Fruit fly (Drosophila melanogaster) whole organism, embryonic: ENCODE measurements around the gene Gnf1.
A peak's percentile ranks its signal among the peaks of the same experiment; 100 is the strongest.

ENCODE experiments used
- Abd-B ChIP-seq: fragments of 200-800 bp; sonication (Bioruptor generic); optimal IDR thresholded peaks from 2 replicates; lab custom pipeline; 2018; ENCODE audit warnings: missing biosample characterization, mild to moderate bottlenecking, missing genetic modification characterization, moderate library complexity
- Atf-2 ChIP-seq: fragments of 200-800 bp; sonication (Bioruptor generic); optimal IDR thresholded peaks from 2 replicates; lab custom pipeline; 2016; ENCODE audit warnings: missing biosample characterization, missing genetic modification characterization
- B-H2 ChIP-seq: fragments of 200-800 bp; sonication (Bioruptor generic); optimal IDR thresholded peaks from 2 replicates; lab custom pipeline; 2018; ENCODE audit warnings: missing biosample characterization, mild to moderate bottlenecking, missing genetic modification characterization
- CG10147 ChIP-seq: fragments of 200-800 bp; sonication (Bioruptor generic); optimal IDR thresholded peaks from 2 replicates; lab custom pipeline; 2019; ENCODE audit warnings: missing biosample characterization, mild to moderate bottlenecking, missing genetic modification characterization, moderate library complexity
- CG10267 ChIP-seq: fragments of 200-800 bp; sonication (Bioruptor generic); optimal IDR thresholded peaks from 2 replicates; lab custom pipeline; 2018; ENCODE audit warnings: missing biosample characterization, mild to moderate bottlenecking, missing genetic modification characterization, moderate library complexity
- CG11504 ChIP-seq: fragments of 200-800 bp; sonication (Bioruptor generic); optimal IDR thresholded peaks from 3 replicates; lab custom pipeline; 2019; ENCODE audit warnings: missing biosample characterization, mild to moderate bottlenecking, missing genetic modification characterization, moderate library complexity
- CG12236 ChIP-seq: fragments of 200-800 bp; sonication (Bioruptor generic); optimal IDR thresholded peaks from 2 replicates; lab custom pipeline; 2016; ENCODE audit warnings: missing biosample characterization, missing genetic modification characterization
- CG12769 ChIP-seq: fragments of 200-800 bp; sonication (Bioruptor generic); optimal IDR thresholded peaks from 2 replicates; lab custom pipeline; 2019; ENCODE audit warnings: missing biosample characterization, mild to moderate bottlenecking, missing genetic modification characterization, moderate library complexity
- CG15514 ChIP-seq: fragments of 200-800 bp; sonication (Bioruptor generic); optimal IDR thresholded peaks from 3 replicates; lab custom pipeline; 2017; ENCODE audit warnings: missing biosample characterization, missing genetic modification characterization, mild to moderate bottlenecking, moderate library complexity, missing genetic modification reagents
- CG16813 ChIP-seq: fragments of 200-800 bp; sonication (Bioruptor generic); IDR thresholded peaks from 3 replicates; pipeline ENCODE4 v1.3.6; 2022; ENCODE audit warnings: missing biosample characterization, missing genetic modification characterization; ENCODE audit not compliant: partially characterized antibody
- CG17361 ChIP-seq: fragments of 200-800 bp; sonication (Bioruptor generic); IDR thresholded peaks from 3 replicates; pipeline ENCODE4 v1.3.6; 2022; ENCODE audit warnings: missing biosample characterization, missing genetic modification characterization
- CG2199 ChIP-seq: fragments of 200-800 bp; sonication (Bioruptor generic); IDR thresholded peaks from 3 replicates; pipeline ENCODE4 v1.3.6; 2022; ENCODE audit warnings: missing biosample characterization, missing genetic modification characterization
- CG2202 ChIP-seq: fragments of 200-800 bp; sonication (Bioruptor generic); optimal IDR thresholded peaks from 2 replicates; lab custom pipeline; 2018; ENCODE audit warnings: missing biosample characterization, mild to moderate bottlenecking, missing genetic modification characterization
- CG2712 ChIP-seq: fragments of 200-800 bp; optimal IDR thresholded peaks from 3 replicates; lab custom pipeline; 2019; ENCODE audit warnings: missing biosample characterization, mild to moderate bottlenecking, missing genetic modification characterization, moderate library complexity
- CG3281 ChIP-seq: fragments of 200-800 bp; sonication (Bioruptor generic); optimal IDR thresholded peaks from 3 replicates; lab custom pipeline; 2017; ENCODE audit warnings: missing biosample characterization, mild to moderate bottlenecking, missing genetic modification characterization
- CG4617 ChIP-seq: fragments of 200-800 bp; sonication (Bioruptor generic); optimal IDR thresholded peaks from 3 replicates; lab custom pipeline; 2016; ENCODE audit warnings: missing biosample characterization, missing genetic modification characterization, borderline replicate concordance
- CG8924 ChIP-seq: fragments of 200-800 bp; optimal IDR thresholded peaks from 3 replicates; lab custom pipeline; 2019; ENCODE audit warnings: missing biosample characterization, mild to moderate bottlenecking, missing genetic modification characterization, moderate library complexity
- Dll ChIP-seq: fragments of 200-800 bp; sonication (Bioruptor generic); IDR thresholded peaks from 4 replicates; pipeline ENCODE4 v1.3.6; 2022; ENCODE audit warnings: missing biosample characterization, missing genetic modification characterization; ENCODE audit not compliant: partially characterized antibody
- Doc3 ChIP-seq: fragments of 200-800 bp; sonication (Bioruptor generic); IDR thresholded peaks from 3 replicates; pipeline ENCODE4 v1.3.6; 2022; ENCODE audit warnings: missing biosample characterization, missing genetic modification characterization; ENCODE audit not compliant: partially characterized antibody
- Dp ChIP-seq: fragments of 200-800 bp; sonication (Bioruptor generic); optimal IDR thresholded peaks from 2 replicates; lab custom pipeline; 2018; ENCODE audit warnings: missing biosample characterization, mild to moderate bottlenecking, missing genetic modification characterization, moderate library complexity
- Gsc ChIP-seq: fragments of 200-800 bp; sonication (Bioruptor generic); IDR thresholded peaks from 2 replicates; pipeline ENCODE4 v1.3.6; 2022; ENCODE audit warnings: missing biosample characterization, missing genetic modification characterization
- HmgD ChIP-seq: fragments of 200-800 bp; sonication (Bioruptor generic); optimal IDR thresholded peaks from 3 replicates; lab custom pipeline; 2016; ENCODE audit warnings: missing biosample characterization, missing genetic modification characterization
- NC2α ChIP-seq: fragments of 200-800 bp; sonication (Bioruptor generic); optimal IDR thresholded peaks from 2 replicates; lab custom pipeline; 2016; ENCODE audit warnings: missing biosample characterization, missing genetic modification characterization
- PHDP ChIP-seq: fragments of 200-800 bp; sonication (Bioruptor generic); optimal IDR thresholded peaks from 3 replicates; lab custom pipeline; 2018; ENCODE audit warnings: missing biosample characterization, mild to moderate bottlenecking, missing genetic modification characterization, moderate library complexity
- Pdp1 ChIP-seq, 2 experiments: fragments of 200-800 bp; sonication (Bioruptor generic); optimal IDR thresholded peaks; 3 replicates each; lab custom pipeline; 2016; ENCODE audit warnings: missing biosample characterization in 2 of 2, missing genetic modification characterization in 2 of 2, mild to moderate bottlenecking in 1 of 2, moderate library complexity in 1 of 2
- ci ChIP-seq: fragments of 200-800 bp; sonication (Bioruptor generic); IDR thresholded peaks from 3 replicates; pipeline ENCODE4 v1.3.6; 2022; ENCODE audit warnings: missing biosample characterization, missing genetic modification characterization
- corto ChIP-seq: fragments of 200-800 bp; sonication (Bioruptor generic); optimal IDR thresholded peaks from 2 replicates; lab custom pipeline; 2016; ENCODE audit warnings: missing biosample characterization, mild to moderate bottlenecking, missing genetic modification characterization, moderate library complexity
- crol ChIP-seq: fragments of 200-800 bp; sonication (Bioruptor generic); IDR thresholded peaks from 2 replicates; pipeline ENCODE4 v1.3.6; 2022; ENCODE audit warnings: missing biosample characterization, missing genetic modification characterization
- ewg ChIP-seq: fragments of 200-800 bp; sonication (Bioruptor generic); optimal IDR thresholded peaks from 3 replicates; lab custom pipeline; 2017; ENCODE audit warnings: mild to moderate bottlenecking, missing biosample characterization, missing genetic modification reagents, missing genetic modification characterization
- fd3F ChIP-seq: fragments of 200-800 bp; sonication (Bioruptor generic); optimal IDR thresholded peaks from 2 replicates; lab custom pipeline; 2018; ENCODE audit warnings: missing biosample characterization, mild to moderate bottlenecking, missing genetic modification characterization, moderate library complexity
- gro ChIP-seq: fragments of 200-800 bp; sonication (Bioruptor generic); optimal IDR thresholded peaks from 2 replicates; lab custom pipeline; 2016; ENCODE audit warnings: missing biosample characterization, missing genetic modification characterization
- gsb-n ChIP-seq: fragments of 200-800 bp; sonication (Bioruptor generic); optimal IDR thresholded peaks from 3 replicates; lab custom pipeline; 2018; ENCODE audit warnings: missing biosample characterization, mild to moderate bottlenecking, missing genetic modification characterization
- kah ChIP-seq: fragments of 200-800 bp; sonication (Bioruptor generic); optimal IDR thresholded peaks from 2 replicates; lab custom pipeline; 2018; ENCODE audit warnings: missing biosample characterization, mild to moderate bottlenecking, missing genetic modification characterization
- lilli ChIP-seq: fragments of 200-800 bp; sonication (Bioruptor generic); optimal IDR thresholded peaks from 3 replicates; lab custom pipeline; 2016; ENCODE audit warnings: missing biosample characterization, missing genetic modification characterization
- mirr ChIP-seq: fragments of 200-800 bp; sonication (Bioruptor generic); optimal IDR thresholded peaks from 3 replicates; lab custom pipeline; 2018; ENCODE audit warnings: missing biosample characterization, mild to moderate bottlenecking, missing genetic modification characterization
- nom ChIP-seq: fragments of 200-800 bp; sonication (Bioruptor generic); optimal IDR thresholded peaks from 2 replicates; lab custom pipeline; 2017; ENCODE audit warnings: missing biosample characterization, missing genetic modification characterization, mild to moderate bottlenecking, moderate library complexity, missing genetic modification reagents
- p53 ChIP-seq: fragments of 200-800 bp; sonication (Bioruptor generic); optimal IDR thresholded peaks from 2 replicates; lab custom pipeline; 2016; ENCODE audit warnings: missing biosample characterization, missing genetic modification characterization
- peb ChIP-seq: fragments of 200-800 bp; sonication (Bioruptor generic); IDR thresholded peaks from 2 replicates; pipeline ENCODE4 v1.3.6; 2022; ENCODE audit warnings: missing biosample characterization, missing genetic modification characterization
- pita ChIP-seq: fragments of 200-800 bp; sonication (Bioruptor generic); optimal IDR thresholded peaks from 2 replicates; lab custom pipeline; 2017; ENCODE audit warnings: missing biosample characterization, mild to moderate bottlenecking, missing genetic modification characterization
- pros ChIP-seq: fragments of 200-800 bp; sonication (Bioruptor generic); optimal IDR thresholded peaks from 3 replicates; lab custom pipeline; 2019; ENCODE audit warnings: missing biosample characterization, mild to moderate bottlenecking, missing genetic modification characterization, moderate library complexity
- pzg ChIP-seq: fragments of 200-800 bp; sonication (Bioruptor generic); optimal IDR thresholded peaks from 3 replicates; lab custom pipeline; 2018; ENCODE audit warnings: missing biosample characterization, mild to moderate bottlenecking, missing genetic modification characterization, moderate library complexity
- rib ChIP-seq: fragments of 200-800 bp; sonication (Bioruptor generic); IDR thresholded peaks from 2 replicates; pipeline ENCODE4 v1.3.6; 2022; ENCODE audit warnings: missing biosample characterization, missing genetic modification characterization
- sens-2 ChIP-seq: fragments of 200-800 bp; sonication (Bioruptor generic); IDR thresholded peaks from 2 replicates; pipeline ENCODE4 v1.3.6; 2022; ENCODE audit warnings: missing biosample characterization, missing genetic modification characterization
- sna ChIP-seq: fragments of 200-800 bp; sonication (Bioruptor generic); IDR thresholded peaks from 2 replicates; pipeline ENCODE4 v1.3.6; 2022; ENCODE audit warnings: missing biosample characterization, missing genetic modification characterization; ENCODE audit not compliant: partially characterized antibody
- trem ChIP-seq: fragments of 200-800 bp; optimal IDR thresholded peaks from 3 replicates; lab custom pipeline; 2019; ENCODE audit warnings: missing biosample characterization, mild to moderate bottlenecking, missing genetic modification characterization, moderate library complexity
- z ChIP-seq: fragments of 200-800 bp; sonication (Bioruptor generic); IDR thresholded peaks from 3 replicates; pipeline ENCODE4 v1.3.6; 2022; ENCODE audit warnings: missing biosample characterization, missing genetic modification characterization
- zen2 ChIP-seq: fragments of 200-800 bp; sonication (Bioruptor generic); IDR thresholded peaks from 3 replicates; pipeline ENCODE4 v1.3.6; 2022; ENCODE audit warnings: missing biosample characterization, missing genetic modification characterization; ENCODE audit not compliant: partially characterized antibody

Gnf1 gene

dm6 chr3R:4905764-4906626 lies at the start of gene Gnf1 (continued):
- no peak for TF ChIP-seq CG8924
- peak; percentile 33 for TF ChIP-seq CG10267 (tag; lab: Kevin White, UChicago)
- TF ChIP-seq ci (GFP tag; lab: Robert Waterston, UW) = no peak
- peak; percentile 56; the same call in 1 of the 3 replicates for TF ChIP-seq Doc3 (GFP tag; lab: Robert Waterston, UW)
- TF ChIP-seq CG3281 (GFP tag; lab: Kevin White, UChicago) = no peak
- peak; percentile 60 for TF ChIP-seq CG4617 (GFP tag; lab: Kevin White, UChicago)
- TF ChIP-seq pros (GFP tag; lab: Kevin White, UChicago) = peak; percentile 22
- TF ChIP-seq z (GFP tag; lab: Robert Waterston, UW) = no peak
- peak; percentile 17; the same call in 2 of the 3 replicates for TF ChIP-seq CG17361
- TF ChIP-seq trem (tag; lab: Kevin White, UChicago) = peak; percentile 36
- no peak for TF ChIP-seq CG12236
- TF ChIP-seq corto (GFP tag; lab: Kevin White, UChicago) = no peak
- 0 out of 2 replicates have a peak, but pooled peaks have one; percentile 20 for TF ChIP-seq rib (GFP tag; lab: Robert Waterston, UW)
- peak; percentile 38 for TF ChIP-seq HmgD (GFP tag; lab: Kevin White, UChicago)
- no peak for TF ChIP-seq CG11504 (tag; lab: Kevin White, UChicago)
- peak; percentile 97 for TF ChIP-seq pita
- no peak for TF ChIP-seq lilli (GFP tag; lab: Kevin White, UChicago)
- no peak for TF ChIP-seq sens-2 (GFP tag; lab: Robert Waterston, UW)
- TF ChIP-seq B-H2 = no peak
- TF ChIP-seq pzg (GFP tag; lab: Kevin White, UChicago) = peak; percentile 72
- TF ChIP-seq kah (GFP tag; lab: Kevin White, UChicago) = no peak
- TF ChIP-seq CG2712 = peak; percentile 21
- TF ChIP-seq CG10147 (GFP tag; lab: Kevin White, UChicago) = no peak
- TF ChIP-seq NC2α (GFP tag; lab: Kevin White, UChicago) = no peak
- TF ChIP-seq mirr (GFP tag; lab: Kevin White, UChicago) = no peak
- no peak for TF ChIP-seq p53 (GFP tag; lab: Kevin White, UChicago)
- TF ChIP-seq Dp = peak; percentile 55
- peak; percentile 52; the same call in 2 of the 3 replicates for TF ChIP-seq CG16813 (GFP tag; lab: Robert Waterston, UW)
- TF ChIP-seq peb (GFP tag; lab: Robert Waterston, UW) = no peak
- TF ChIP-seq CG2202 = no peak
- TF ChIP-seq CG15514 (GFP tag; lab: Kevin White, UChicago) = no peak
- TF ChIP-seq ewg (GFP tag; lab: Kevin White, UChicago) = no peak
- peak in 1 of 2 experiments; percentile 72 for TF ChIP-seq Pdp1 (GFP tag; optimal IDR thresholded peaks at IDR 0.05; lab: Kevin White, UChicago)
- no peak for TF ChIP-seq nom (GFP tag; lab: Kevin White, UChicago)
- TF ChIP-seq zen2 = no peak
- TF ChIP-seq CG2199 = peak; percentile 86; the same call in 2 of the 3 replicates
- TF ChIP-seq Gsc (GFP tag; lab: Robert Waterston, UW) = no peak
- no peak for TF ChIP-seq CG12769
- no peak for TF ChIP-seq crol (GFP tag; lab: Robert Waterston, UW)
- TF ChIP-seq Abd-B (GFP tag; lab: Kevin White, UChicago) = peak; percentile 44
- no peak for TF ChIP-seq Atf-2
- no peak for TF ChIP-seq gro (GFP tag; lab: Kevin White, UChicago)
- no peak for TF ChIP-seq fd3F (GFP tag; lab: Kevin White, UChicago)
- TF ChIP-seq Dll = peak; percentile 74; the same call in 3 of the 4 replicates
- TF ChIP-seq PHDP = no peak
- TF ChIP-seq sna (GFP tag; lab: Robert Waterston, UW) = peak; percentile 39; the same call in 1 of the 2 replicates
- TF ChIP-seq gsb-n (tag; lab: Kevin White, UChicago) = peak; percentile 4
